Fruit fly (Drosophila melanogaster) whole organism, prepupa: Measurements from ENCODE around the gene psh.
A peak's percentile ranks its signal among the peaks of the same experiment; 100 is the strongest.

Experiments used
- Blimp-1 ChIP-seq: fragments of 200-800 bp; sonication (Bioruptor generic); optimal IDR thresholded peaks from 3 replicates; lab custom pipeline; 2017; ENCODE audit warnings: missing biosample characterization, missing genetic modification characterization, mild to moderate bottlenecking, moderate library complexity, missing genetic modification reagents
- CG15336 ChIP-seq: fragments of 200-800 bp; sonication (Bioruptor generic); IDR thresholded peaks from 2 replicates; pipeline ENCODE4 v1.3.6; 2022; ENCODE audit warnings: missing biosample characterization, missing genetic modification characterization
- CG1621 ChIP-seq: fragments of 200-800 bp; sonication (Bioruptor generic); optimal IDR thresholded peaks from 3 replicates; lab custom pipeline; 2018; ENCODE audit warnings: missing biosample characterization, mild to moderate bottlenecking, missing genetic modification characterization
- CG16779 ChIP-seq: fragments of 200-800 bp; sonication (Bioruptor generic); optimal IDR thresholded peaks from 3 replicates; lab custom pipeline; 2017; ENCODE audit warnings: missing biosample characterization, mild to moderate bottlenecking, missing genetic modification characterization
- CG3032 ChIP-seq: fragments of 200-800 bp; optimal IDR thresholded peaks from 2 replicates; lab custom pipeline; 2019; ENCODE audit warnings: missing biosample characterization, mild to moderate bottlenecking, missing genetic modification characterization, moderate library complexity
- CG31627 ChIP-seq: fragments of 200-800 bp; sonication (Bioruptor generic); optimal IDR thresholded peaks from 3 replicates; lab custom pipeline; 2016; ENCODE audit warnings: missing biosample characterization, missing genetic modification characterization
- CG32006 ChIP-seq: fragments of 200-800 bp; sonication (Bioruptor generic); optimal IDR thresholded peaks from 3 replicates; lab custom pipeline; 2017; ENCODE audit warnings: missing biosample characterization, mild to moderate bottlenecking, missing genetic modification characterization
- CG34406 ChIP-seq: fragments of 200-800 bp; sonication (Bioruptor generic); optimal IDR thresholded peaks from 3 replicates; lab custom pipeline; 2016; ENCODE audit warnings: missing biosample characterization, missing genetic modification characterization
- CG3919 ChIP-seq: fragments of 200-800 bp; sonication (Bioruptor generic); optimal IDR thresholded peaks from 3 replicates; lab custom pipeline; 2016; ENCODE audit warnings: missing biosample characterization, missing genetic modification characterization
- CG4318 ChIP-seq: fragments of 200-800 bp; sonication (Bioruptor generic); optimal IDR thresholded peaks from 3 replicates; lab custom pipeline; 2017; ENCODE audit warnings: missing biosample characterization, mild to moderate bottlenecking, missing genetic modification characterization
- CG6163 ChIP-seq: fragments of 200-800 bp; sonication (Bioruptor generic); IDR thresholded peaks from 3 replicates; pipeline ENCODE4 v1.3.6; 2022; ENCODE audit warnings: missing biosample characterization, missing genetic modification characterization
- CG6792 ChIP-seq: fragments of 200-800 bp; sonication (Bioruptor generic); optimal IDR thresholded peaks from 3 replicates; lab custom pipeline; 2016; ENCODE audit warnings: missing biosample characterization, missing genetic modification characterization
- CG6808 ChIP-seq: fragments of 200-800 bp; sonication (Bioruptor generic); optimal IDR thresholded peaks from 3 replicates; lab custom pipeline; 2017; ENCODE audit warnings: missing biosample characterization, missing genetic modification characterization, mild to moderate bottlenecking, moderate library complexity, missing genetic modification reagents
- CG7368 ChIP-seq: fragments of 200-800 bp; sonication (Bioruptor generic); optimal IDR thresholded peaks from 3 replicates; lab custom pipeline; 2016; ENCODE audit warnings: missing biosample characterization, missing genetic modification characterization
- CG8119 ChIP-seq: fragments of 200-800 bp; sonication (Bioruptor generic); IDR thresholded peaks from 3 replicates; pipeline ENCODE4 v1.3.6; 2022; ENCODE audit warnings: missing biosample characterization, missing genetic modification characterization
- CG8319 ChIP-seq: fragments of 200-800 bp; sonication (Bioruptor generic); optimal IDR thresholded peaks from 3 replicates; lab custom pipeline; 2016; ENCODE audit warnings: missing biosample characterization, missing genetic modification characterization
- CG8632 ChIP-seq: fragments of 200-800 bp; sonication (Bioruptor generic); optimal IDR thresholded peaks from 3 replicates; lab custom pipeline; 2016; ENCODE audit warnings: missing biosample characterization, missing genetic modification characterization
- CG9139 ChIP-seq: fragments of 200-800 bp; sonication (Bioruptor generic); optimal IDR thresholded peaks from 3 replicates; lab custom pipeline; 2017; ENCODE audit warnings: missing biosample characterization, mild to moderate bottlenecking, missing genetic modification characterization
- Eip78C ChIP-seq: fragments of 200-800 bp; sonication (Bioruptor generic); peaks from one replicate; lab custom pipeline; 2016; ENCODE audit warnings: missing biosample characterization, missing genetic modification characterization
- Eip93F ChIP-seq: fragments of 200-800 bp; sonication (Bioruptor generic); optimal IDR thresholded peaks from 2 replicates; lab custom pipeline; 2016; ENCODE audit warnings: missing biosample characterization, mild to moderate bottlenecking, missing genetic modification characterization
- Ets21C ChIP-seq: fragments of 200-800 bp; sonication (Bioruptor generic); optimal IDR thresholded peaks from 3 replicates; lab custom pipeline; 2016; ENCODE audit warnings: missing biosample characterization, missing genetic modification characterization
- Ets96B ChIP-seq: fragments of 200-800 bp; optimal IDR thresholded peaks from 2 replicates; lab custom pipeline; 2019; ENCODE audit warnings: missing biosample characterization, mild to moderate bottlenecking, missing genetic modification characterization, moderate library complexity
- Gug ChIP-seq: fragments of 200-800 bp; sonication (Bioruptor generic); IDR thresholded peaks from 2 replicates; pipeline ENCODE4 v1.3.6; 2022; ENCODE audit warnings: missing biosample characterization, missing genetic modification characterization
- Hr38 ChIP-seq: sonication (Bioruptor generic); optimal IDR thresholded peaks from 2 replicates; lab custom pipeline; 2016; ENCODE audit warnings: missing biosample characterization, missing genetic modification characterization
- Hr39 ChIP-seq: fragments of 200-800 bp; sonication (Bioruptor generic); optimal IDR thresholded peaks from 2 replicates; lab custom pipeline; 2016; ENCODE audit warnings: missing biosample characterization, missing genetic modification characterization
- Hr4 ChIP-seq: fragments of 200-800 bp; sonication (Bioruptor generic); optimal IDR thresholded peaks from 3 replicates; lab custom pipeline; 2016; ENCODE audit warnings: missing biosample characterization, missing genetic modification characterization
- Lpt ChIP-seq: fragments of 200-800 bp; sonication (Bioruptor generic); optimal IDR thresholded peaks from 3 replicates; lab custom pipeline; 2016; ENCODE audit warnings: missing biosample characterization, missing genetic modification characterization
- Met ChIP-seq: fragments of 200-800 bp; sonication (Bioruptor generic); optimal IDR thresholded peaks from 3 replicates; lab custom pipeline; 2016; ENCODE audit warnings: missing biosample characterization, missing genetic modification characterization
- OdsH ChIP-seq: fragments of 200-800 bp; sonication (Bioruptor generic); optimal IDR thresholded peaks from 3 replicates; lab custom pipeline; 2016; ENCODE audit warnings: missing biosample characterization, missing genetic modification characterization
- Smox ChIP-seq: fragments of 200-800 bp; sonication (Bioruptor generic); optimal IDR thresholded peaks from 3 replicates; lab custom pipeline; 2016; ENCODE audit warnings: missing biosample characterization, missing genetic modification characterization
- Sox14 ChIP-seq: fragments of 200-800 bp; sonication (Bioruptor generic); optimal IDR thresholded peaks from 3 replicates; lab custom pipeline; 2016; ENCODE audit warnings: missing biosample characterization, missing genetic modification characterization
- achi ChIP-seq: fragments of 200-800 bp; sonication (Bioruptor generic); optimal IDR thresholded peaks from 3 replicates; lab custom pipeline; 2016; ENCODE audit warnings: missing biosample characterization, missing genetic modification characterization
- cyc ChIP-seq: fragments of 200-800 bp; sonication (Bioruptor generic); optimal IDR thresholded peaks from 3 replicates; lab custom pipeline; 2016; ENCODE audit warnings: missing biosample characterization, missing genetic modification characterization
- dac ChIP-seq: fragments of 200-800 bp; sonication (Bioruptor generic); optimal IDR thresholded peaks from 2 replicates; lab custom pipeline; 2017; ENCODE audit warnings: missing biosample characterization, mild to moderate bottlenecking, missing genetic modification characterization
- dsx ChIP-seq: fragments of 200-800 bp; optimal IDR thresholded peaks from 3 replicates; lab custom pipeline; 2019; ENCODE audit warnings: missing biosample characterization, mild to moderate bottlenecking, missing genetic modification characterization, moderate library complexity; ENCODE audit not compliant: poor library complexity, severe bottlenecking
- esn ChIP-seq: fragments of 200-800 bp; sonication (Bioruptor generic); optimal IDR thresholded peaks from 2 replicates; lab custom pipeline; 2016; ENCODE audit warnings: missing biosample characterization, mild to moderate bottlenecking, missing genetic modification characterization, moderate library complexity
- fd59A ChIP-seq: fragments of 200-800 bp; sonication (Bioruptor generic); optimal IDR thresholded peaks from 2 replicates; lab custom pipeline; 2017; ENCODE audit warnings: missing biosample characterization, mild to moderate bottlenecking, missing genetic modification characterization, missing genetic modification reagents
- fkh ChIP-seq: fragments of 200-800 bp; sonication (Bioruptor generic); optimal IDR thresholded peaks from 3 replicates; lab custom pipeline; 2017; ENCODE audit warnings: missing biosample characterization, mild to moderate bottlenecking, missing genetic modification characterization, moderate library complexity
- lz ChIP-seq: fragments of 200-800 bp; sonication (Bioruptor generic); optimal IDR thresholded peaks from 3 replicates; lab custom pipeline; 2016; ENCODE audit warnings: missing biosample characterization, missing genetic modification characterization
- net ChIP-seq: fragments of 200-800 bp; sonication (Bioruptor generic); optimal IDR thresholded peaks from 3 replicates; lab custom pipeline; 2016; ENCODE audit warnings: missing biosample characterization, missing genetic modification characterization
- pdm3 ChIP-seq: fragments of 200-800 bp; sonication (Bioruptor generic); optimal IDR thresholded peaks from 3 replicates; lab custom pipeline; 2016; ENCODE audit warnings: missing biosample characterization, missing genetic modification characterization
- salr ChIP-seq, 2 experiments: fragments of 200-800 bp; sonication (Bioruptor generic); optimal IDR thresholded peaks; 3 replicates each; lab custom pipeline; 2016 to 2018; ENCODE audit warnings: missing biosample characterization in 2 of 2, missing genetic modification characterization in 2 of 2, mild to moderate bottlenecking in 1 of 2
- spab ChIP-seq: fragments of 200-800 bp; sonication (Bioruptor generic); optimal IDR thresholded peaks from 2 replicates; lab custom pipeline; 2017; ENCODE audit warnings: missing biosample characterization, mild to moderate bottlenecking, missing genetic modification characterization, missing genetic modification reagents
- svp ChIP-seq: fragments of 200-800 bp; sonication (Bioruptor generic); peaks from one replicate; lab custom pipeline; 2016; ENCODE audit warnings: missing biosample characterization, missing genetic modification characterization
- vri ChIP-seq: fragments of 200-800 bp; sonication (Bioruptor generic); optimal IDR thresholded peaks from 3 replicates; lab custom pipeline; 2016; ENCODE audit warnings: missing biosample characterization, mild to moderate bottlenecking, missing genetic modification characterization

psh gene

dm6 chrX:18533308-18533707, 46.6 kb upstream of the psh start (continued):
- no peak for TF ChIP-seq CG4318 (GFP tag; lab: Kevin White, UChicago)
- TF ChIP-seq fkh (GFP tag; lab: Kevin White, UChicago): no peak
- TF ChIP-seq Blimp-1 (GFP tag; lab: Kevin White, UChicago): no peak
- TF ChIP-seq CG6163 (GFP tag; lab: Robert Waterston, UW): no peak
- no peak for TF ChIP-seq CG16779
- peak; percentile 13 for TF ChIP-seq OdsH (GFP tag; lab: Kevin White, UChicago)
- TF ChIP-seq spab (GFP tag; lab: Kevin White, UChicago): no peak
- no peak for TF ChIP-seq net (GFP tag; lab: Kevin White, UChicago)
- no peak for TF ChIP-seq salr (GFP tag; optimal IDR thresholded peaks at IDR 0.05; lab: Kevin White, UChicago)
- TF ChIP-seq Hr38 (GFP tag; lab: Kevin White, UChicago): no peak
- TF ChIP-seq CG6792 (GFP tag; lab: Kevin White, UChicago): peak; percentile 10
- TF ChIP-seq CG3919 (GFP tag; lab: Kevin White, UChicago): peak; percentile 3
- no peak for TF ChIP-seq CG9139
- no peak for TF ChIP-seq Eip93F
- peak; percentile 19 for TF ChIP-seq CG31627 (GFP tag; lab: Kevin White, UChicago)
- no peak for TF ChIP-seq dsx (GFP tag; lab: Kevin White, UChicago)
- no peak for TF ChIP-seq CG15336 (GFP tag; lab: Robert Waterston, UW)
- no peak for TF ChIP-seq vri (GFP tag; lab: Kevin White, UChicago)
- TF ChIP-seq CG8119 (GFP tag; lab: Robert Waterston, UW): no peak
- TF ChIP-seq Gug (GFP tag; lab: Robert Waterston, UW): no peak
- TF ChIP-seq Lpt (GFP tag; lab: Kevin White, UChicago): no peak
- peak; percentile 5 for TF ChIP-seq Met

dm6 chrX:18528166-18528733, 41.5 kb upstream of the psh start, which contains the start of the genes CG15042 and CG15047:
Gene CG15042 (minus strand): TSS chrX:18528266.
Gene CG15047 (plus strand): TSS chrX:18528683.
- TF ChIP-seq CG16779: no peak
- no peak for TF ChIP-seq Ets21C (GFP tag; lab: Kevin White, UChicago)
- no peak for TF ChIP-seq Eip78C
- TF ChIP-seq CG8632 (GFP tag; lab: Kevin White, UChicago): no peak
- TF ChIP-seq CG8119 (GFP tag; lab: Robert Waterston, UW): no peak

- TF ChIP-seq Eip78C (peak; percentile 85), CG8632 (GFP tag; lab: Kevin White, UChicago) (peak; percentile 21), dac (GFP tag; lab: Kevin White, UChicago) (no peak), Ets96B (tag; lab: Kevin White, UChicago) (peak; percentile 46), Hr4 (GFP tag; lab: Kevin White, UChicago) (peak; percentile 44), CG9139 (no peak), achi (GFP tag; lab: Kevin White, UChicago) (peak; percentile 33), fkh (GFP tag; lab: Kevin White, UChicago) (no peak), CG7368 (GFP tag; lab: Kevin White, UChicago) (no peak), Met (peak; percentile 41), CG34406 (peak; percentile 23), lz (peak; percentile 16), Smox (GFP tag; lab: Kevin White, UChicago) (peak; percentile 9), CG8319 (GFP tag; lab: Kevin White, UChicago) (no peak), fd59A (GFP tag; lab: Kevin White, UChicago) (peak; percentile 40), CG1621 (no peak), Hr39 (GFP tag; lab: Kevin White, UChicago) (peak; percentile 1), Eip93F (no peak), esn (GFP tag; lab: Kevin White, UChicago) (peak; percentile 41), Blimp-1 (GFP tag; lab: Kevin White, UChicago) (no peak), CG32006 (GFP tag; lab: Kevin White, UChicago) (peak; percentile 65), Ets21C (GFP tag; lab: Kevin White, UChicago) (no peak), CG6163 (GFP tag; lab: Robert Waterston, UW) (no peak), Sox14 (peak; percentile 27), CG8119 (GFP tag; lab: Robert Waterston, UW) (peak; percentile 41; the same call in 2 of the 3 replicates), dsx (GFP tag; lab: Kevin White, UChicago) (peak; percentile 29), pdm3 (peak; percentile 47), CG6808 (GFP tag; lab: Kevin White, UChicago) (peak; percentile 58), cyc (peak; percentile 4), CG3032 (peak; percentile 49), svp (GFP tag; lab: Kevin White, UChicago) (peak; percentile 77)
These were observed 38.0 kb upstream of the psh start for dm6 chrX:18524594-18525266.
